Worm (Caenorhabditis elegans) whole organism, L2 larva: ENCODE results near the gene Y51A2B.8.

ENCODE experiments used
- ama-1 ChIP-seq: fragments of 150-350 bp; optimal IDR thresholded peaks from 2 replicates; lab custom pipeline; 2018; ENCODE audit warnings: inconsistent platforms
- lin-13 ChIP-seq: fragments of 150-350 bp; optimal IDR thresholded peaks from 2 replicates; lab custom pipeline; 2014; ENCODE audit warnings: missing biosample characterization, missing genetic modification reagents, missing genetic modification characterization
- lin-39 ChIP-seq: fragments of 150-350 bp; optimal IDR thresholded peaks from 2 replicates; lab custom pipeline; 2014; ENCODE audit warnings: missing biosample characterization, missing genetic modification reagents, missing genetic modification characterization
- unc-39 ChIP-seq: fragments of 150-350 bp; optimal IDR thresholded peaks from 2 replicates; lab custom pipeline; 2014; ENCODE audit warnings: missing biosample characterization, missing genetic modification characterization
- unc-62 ChIP-seq: fragments of 150-350 bp; optimal IDR thresholded peaks from 2 replicates; lab custom pipeline; 2014; ENCODE audit warnings: missing biosample characterization, missing genetic modification reagents, missing genetic modification characterization
- ztf-4 ChIP-seq: fragments of 150-350 bp; optimal IDR thresholded peaks from 2 replicates; lab custom pipeline; 2014; ENCODE audit warnings: missing biosample characterization, missing genetic modification characterization

- no peak for TF ChIP-seq unc-39 (tag; lab: Kevin White, UChicago)
- TF ChIP-seq ama-1, result no peak
- no peak for TF ChIP-seq lin-13 (GFP tag; lab: Kevin White, UChicago)
- TF ChIP-seq lin-39 (tag; lab: Kevin White, UChicago), result no peak
- no peak for TF ChIP-seq ztf-4 (tag; lab: Kevin White, UChicago)
- TF ChIP-seq unc-62 (GFP tag; lab: Kevin White, UChicago), result no peak
These were observed 41.9 kb downstream of the Y51A2B.8 start, which contains the start of gene srj-26 for ce11 chrV:18420797-18421196.
